Fruit fly (Drosophila melanogaster) whole organism, embryonic: ENCODE data around the gene CG10252.

Source experiments
- Asciz ChIP-seq: fragments of 200-800 bp; sonication (Bioruptor generic); optimal IDR thresholded peaks from 2 replicates; lab custom pipeline; 2017; ENCODE audit warnings: missing biosample characterization, mild to moderate bottlenecking, missing genetic modification characterization, missing genetic modification reagents
- Bgb ChIP-seq: fragments of 200-800 bp; sonication (Bioruptor generic); IDR thresholded peaks from 2 replicates; pipeline ENCODE4 v1.3.6; 2022; ENCODE audit warnings: missing biosample characterization, missing genetic modification characterization; ENCODE audit not compliant: partially characterized antibody
- Bteb2 ChIP-seq: fragments of 200-800 bp; sonication (Bioruptor generic); optimal IDR thresholded peaks from 2 replicates; lab custom pipeline; 2016; ENCODE audit warnings: missing biosample characterization, missing genetic modification characterization
- CG10147 ChIP-seq: fragments of 200-800 bp; sonication (Bioruptor generic); optimal IDR thresholded peaks from 2 replicates; lab custom pipeline; 2019; ENCODE audit warnings: missing biosample characterization, mild to moderate bottlenecking, missing genetic modification characterization, moderate library complexity
- CG10565 ChIP-seq: fragments of 200-800 bp; sonication (Bioruptor generic); optimal IDR thresholded peaks from 3 replicates; lab custom pipeline; 2016; ENCODE audit warnings: missing biosample characterization, mild to moderate bottlenecking, missing genetic modification characterization
- CG11093 ChIP-seq: fragments of 200-800 bp; sonication (Bioruptor generic); IDR thresholded peaks from 3 replicates; pipeline ENCODE4 v1.3.6; 2022; ENCODE audit warnings: missing biosample characterization, missing genetic modification characterization
- CG11723 ChIP-seq: fragments of 200-800 bp; sonication (Bioruptor generic); optimal IDR thresholded peaks from 2 replicates; lab custom pipeline; 2017; ENCODE audit warnings: missing biosample characterization, mild to moderate bottlenecking, missing genetic modification characterization
- CG12104 ChIP-seq: fragments of 200-800 bp; sonication (Bioruptor generic); optimal IDR thresholded peaks from 3 replicates; lab custom pipeline; 2016; ENCODE audit warnings: missing biosample characterization, missing genetic modification characterization
- CG12236 ChIP-seq: fragments of 200-800 bp; sonication (Bioruptor generic); optimal IDR thresholded peaks from 2 replicates; lab custom pipeline; 2016; ENCODE audit warnings: missing biosample characterization, missing genetic modification characterization
- CG1233 ChIP-seq: fragments of 200-800 bp; sonication (Bioruptor generic); optimal IDR thresholded peaks from 4 replicates; lab custom pipeline; 2018; ENCODE audit warnings: missing biosample characterization, mild to moderate bottlenecking, missing genetic modification characterization
- CG14441 ChIP-seq: fragments of 200-800 bp; sonication (Bioruptor generic); IDR thresholded peaks from 2 replicates; pipeline ENCODE4 v1.3.6; 2022; ENCODE audit warnings: missing biosample characterization, missing genetic modification characterization
- CG14860 ChIP-seq: fragments of 200-800 bp; sonication (Bioruptor generic); IDR thresholded peaks from 3 replicates; pipeline ENCODE4 v1.3.6; 2022; ENCODE audit warnings: missing biosample characterization, missing genetic modification characterization; ENCODE audit not compliant: partially characterized antibody
- CG17186 ChIP-seq: fragments of 200-800 bp; sonication (Bioruptor generic); optimal IDR thresholded peaks from 3 replicates; lab custom pipeline; 2017; ENCODE audit warnings: missing biosample characterization, missing genetic modification reagents, missing genetic modification characterization
- CG17361 ChIP-seq: fragments of 200-800 bp; sonication (Bioruptor generic); IDR thresholded peaks from 3 replicates; pipeline ENCODE4 v1.3.6; 2022; ENCODE audit warnings: missing biosample characterization, missing genetic modification characterization
- CG3847 ChIP-seq: fragments of 200-800 bp; sonication (Bioruptor generic); IDR thresholded peaks from 2 replicates; pipeline ENCODE4 v1.3.6; 2022; ENCODE audit warnings: missing biosample characterization, missing genetic modification characterization
- CG4730 ChIP-seq: fragments of 200-800 bp; sonication (Bioruptor generic); IDR thresholded peaks from 2 replicates; pipeline ENCODE4 v1.3.6; 2022; ENCODE audit warnings: missing biosample characterization, missing genetic modification characterization
- CG6254 ChIP-seq: fragments of 200-800 bp; sonication (Bioruptor generic); optimal IDR thresholded peaks from 3 replicates; lab custom pipeline; 2017; ENCODE audit warnings: mild to moderate bottlenecking, missing biosample characterization, missing genetic modification reagents, missing genetic modification characterization
- CG7556 ChIP-seq: fragments of 200-800 bp; sonication (Bioruptor generic); optimal IDR thresholded peaks from 2 replicates; lab custom pipeline; 2017; ENCODE audit warnings: missing biosample characterization, mild to moderate bottlenecking, missing genetic modification characterization
- CG7786 ChIP-seq: fragments of 200-800 bp; sonication (Bioruptor generic); optimal IDR thresholded peaks from 2 replicates; lab custom pipeline; 2016; ENCODE audit warnings: missing biosample characterization, missing genetic modification characterization
- CG8290 ChIP-seq, 3 experiments: fragments of 200-800 bp; sonication (Bioruptor generic); optimal IDR thresholded peaks; 2 replicates each; lab custom pipeline; 2016 to 2019; ENCODE audit warnings: missing biosample characterization in 3 of 3, missing genetic modification characterization in 3 of 3, mild to moderate bottlenecking in 2 of 3, moderate library complexity in 1 of 3
- CG8359 ChIP-seq: fragments of 200-800 bp; sonication (Bioruptor generic); optimal IDR thresholded peaks from 2 replicates; lab custom pipeline; 2017; ENCODE audit warnings: missing biosample characterization, mild to moderate bottlenecking, missing genetic modification characterization, borderline replicate concordance
- Dad ChIP-seq: fragments of 200-800 bp; sonication (Bioruptor generic); optimal IDR thresholded peaks from 3 replicates; lab custom pipeline; 2016; ENCODE audit warnings: missing biosample characterization, missing genetic modification characterization
- Dip3 ChIP-seq: fragments of 200-800 bp; sonication (Bioruptor generic); optimal IDR thresholded peaks from 3 replicates; lab custom pipeline; 2016; ENCODE audit warnings: missing biosample characterization, missing genetic modification characterization
- E2f1 ChIP-seq: fragments of 200-800 bp; sonication (Bioruptor generic); IDR thresholded peaks from 2 replicates; pipeline ENCODE4 v1.3.6; 2022; ENCODE audit warnings: missing biosample characterization, missing genetic modification characterization
- Elba2 ChIP-seq: fragments of 200-800 bp; sonication (Bioruptor generic); optimal IDR thresholded peaks from 3 replicates; lab custom pipeline; 2016; ENCODE audit warnings: missing biosample characterization, missing genetic modification characterization
- Hr3 ChIP-seq: fragments of 200-800 bp; sonication (Bioruptor generic); optimal IDR thresholded peaks from 3 replicates; lab custom pipeline; 2016; ENCODE audit warnings: missing biosample characterization, missing genetic modification characterization
- NFAT ChIP-seq: fragments of 200-800 bp; sonication (Bioruptor generic); IDR thresholded peaks from 2 replicates; pipeline ENCODE4 v1.3.6; 2022; ENCODE audit warnings: missing biosample characterization, missing genetic modification characterization
- Ravus ChIP-seq: fragments of 200-800 bp; sonication (Bioruptor generic); IDR thresholded peaks from 2 replicates; pipeline ENCODE4 v1.3.6; 2022; ENCODE audit warnings: missing biosample characterization, missing genetic modification characterization
- Spps ChIP-seq: fragments of 200-800 bp; sonication (Bioruptor generic); optimal IDR thresholded peaks from 2 replicates; lab custom pipeline; 2018; ENCODE audit warnings: missing biosample characterization, mild to moderate bottlenecking, missing genetic modification characterization
- Sry-δ ChIP-seq: fragments of 200-800 bp; sonication (Bioruptor generic); optimal IDR thresholded peaks from 2 replicates; lab custom pipeline; 2016; ENCODE audit warnings: missing biosample characterization, missing genetic modification characterization
- ase ChIP-seq: fragments of 200-800 bp; sonication (Bioruptor generic); IDR thresholded peaks from 3 replicates; pipeline ENCODE4 v1.3.6; 2022; ENCODE audit warnings: missing biosample characterization, missing genetic modification characterization
- chm ChIP-seq: fragments of 200-800 bp; sonication (Bioruptor generic); IDR thresholded peaks from 2 replicates; pipeline ENCODE4 v1.3.6; 2022; ENCODE audit warnings: missing biosample characterization, missing genetic modification characterization
- crc ChIP-seq: fragments of 200-800 bp; sonication (Bioruptor generic); optimal IDR thresholded peaks from 2 replicates; lab custom pipeline; 2016; ENCODE audit warnings: missing biosample characterization, missing genetic modification characterization
- crp ChIP-seq, 2 experiments: fragments of 200-800 bp; sonication (Bioruptor generic); optimal IDR thresholded peaks; 2 replicates in 1 of 2; 3 replicates in 1 of 2; lab custom pipeline; 2017; ENCODE audit warnings: missing biosample characterization in 2 of 2, missing genetic modification characterization in 2 of 2, mild to moderate bottlenecking in 1 of 2, moderate library complexity in 1 of 2
- fd96Cb ChIP-seq: fragments of 200-800 bp; sonication (Bioruptor generic); optimal IDR thresholded peaks from 2 replicates; lab custom pipeline; 2018; ENCODE audit warnings: missing biosample characterization, mild to moderate bottlenecking, missing genetic modification characterization, moderate library complexity
- gcm2 ChIP-seq: fragments of 200-800 bp; sonication (Bioruptor generic); optimal IDR thresholded peaks from 2 replicates; lab custom pipeline; 2016; ENCODE audit warnings: missing biosample characterization, missing genetic modification characterization
- h ChIP-seq: fragments of >200 bp; optimal IDR thresholded peaks from 2 replicates; lab custom pipeline; 2017
- hth ChIP-seq: fragments of >200 bp; optimal IDR thresholded peaks from 2 replicates; lab custom pipeline; 2017; ENCODE audit warnings: inconsistent platforms
- kah ChIP-seq: fragments of 200-800 bp; sonication (Bioruptor generic); optimal IDR thresholded peaks from 2 replicates; lab custom pipeline; 2018; ENCODE audit warnings: missing biosample characterization, mild to moderate bottlenecking, missing genetic modification characterization
- ken ChIP-seq: fragments of 200-800 bp; sonication (Bioruptor generic); IDR thresholded peaks from 3 replicates; pipeline ENCODE4 v1.3.6; 2022; ENCODE audit warnings: missing biosample characterization, missing genetic modification characterization
- maf-S ChIP-seq: fragments of 200-800 bp; sonication (Bioruptor generic); optimal IDR thresholded peaks from 2 replicates; lab custom pipeline; 2016; ENCODE audit warnings: missing biosample characterization, missing genetic modification characterization
- oc ChIP-seq: fragments of 200-800 bp; sonication (Bioruptor generic); optimal IDR thresholded peaks from 2 replicates; lab custom pipeline; 2018; ENCODE audit warnings: missing biosample characterization, mild to moderate bottlenecking, missing genetic modification characterization, moderate library complexity
- pzg ChIP-seq: fragments of 200-800 bp; sonication (Bioruptor generic); optimal IDR thresholded peaks from 3 replicates; lab custom pipeline; 2018; ENCODE audit warnings: missing biosample characterization, mild to moderate bottlenecking, missing genetic modification characterization, moderate library complexity
- sim ChIP-seq: fragments of 200-800 bp; sonication (Bioruptor generic); IDR thresholded peaks from 2 replicates; pipeline ENCODE4 v1.3.6; 2022; ENCODE audit warnings: missing biosample characterization, missing genetic modification characterization
- slp2 ChIP-seq: fragments of 200-800 bp; sonication (Bioruptor generic); optimal IDR thresholded peaks from 2 replicates; lab custom pipeline; 2016; ENCODE audit warnings: missing biosample characterization, missing genetic modification characterization
- sna ChIP-seq: fragments of 200-800 bp; sonication (Bioruptor generic); IDR thresholded peaks from 2 replicates; pipeline ENCODE4 v1.3.6; 2022; ENCODE audit warnings: missing biosample characterization, missing genetic modification characterization; ENCODE audit not compliant: partially characterized antibody
- tna ChIP-seq: fragments of 200-800 bp; sonication (Bioruptor generic); IDR thresholded peaks from 2 replicates; pipeline ENCODE4 v1.3.6; 2022; ENCODE audit warnings: missing biosample characterization, missing genetic modification characterization; ENCODE audit not compliant: partially characterized antibody
- trem ChIP-seq: fragments of 200-800 bp; optimal IDR thresholded peaks from 3 replicates; lab custom pipeline; 2019; ENCODE audit warnings: missing biosample characterization, mild to moderate bottlenecking, missing genetic modification characterization, moderate library complexity
- zfh1 ChIP-seq: fragments of 200-800 bp; sonication (Bioruptor generic); IDR thresholded peaks from 3 replicates; pipeline ENCODE4 v1.3.6; 2022; ENCODE audit warnings: missing biosample characterization, missing genetic modification characterization

The CG10252 gene

dm6 chr3R:23669401-23670216 is 26.4 kb downstream of the CG10252 start, which contains the start of gene CG31145 (continued):
- TF ChIP-seq Bteb2 (GFP tag; lab: Kevin White, UChicago) (peak; percentile 100), kah (GFP tag; lab: Kevin White, UChicago) (peak; percentile 97), Ravus (peak; percentile 98), CG12236 (GFP tag; lab: Kevin White, UChicago) (peak; percentile 99), tna (GFP tag; lab: Robert Waterston, UW) (peak; percentile 70; the same call in 1 of the 2 replicates), Elba2 (GFP tag; lab: Kevin White, UChicago) (peak; percentile 87), Dad (GFP tag; lab: Kevin White, UChicago) (peak; percentile 99), CG17361 (GFP tag; lab: Robert Waterston, UW) (peak; percentile 100), oc (tag; lab: Kevin White, UChicago) (peak; percentile 99), crp (GFP tag; optimal IDR thresholded peaks at IDR 0.05; lab: Kevin White, UChicago) (peak; percentile 39 to 83), Dip3 (peak; percentile 99), CG8359 (GFP tag; lab: Kevin White, UChicago) (peak; percentile 96), Hr3 (GFP tag; lab: Kevin White, UChicago) (peak; percentile 100), CG17186 (GFP tag; lab: Kevin White, UChicago) (peak; percentile 96), ken (GFP tag; lab: Robert Waterston, UW) (peak; percentile 99), CG4730 (peak; percentile 98), hth (no peak), CG10147 (GFP tag; lab: Kevin White, UChicago) (peak; percentile 99), pzg (peak; percentile 35), zfh1 (GFP tag; lab: Robert Waterston, UW) (peak; percentile 99), CG6254 (GFP tag; lab: Kevin White, UChicago) (peak; percentile 97), Spps (tag; lab: Kevin White, UChicago) (peak; percentile 97), Asciz (GFP tag; lab: Kevin White, UChicago) (peak; percentile 100), NFAT (GFP tag; lab: Robert Waterston, UW) (peak; percentile 96), ase (GFP tag; lab: Robert Waterston, UW) (peak; percentile 98), CG10565 (peak; percentile 99), trem (tag; lab: Kevin White, UChicago) (peak; percentile 97), chm (GFP tag; lab: Robert Waterston, UW) (peak; percentile 95), CG7786 (GFP tag; lab: Kevin White, UChicago) (peak; percentile 99), CG14860 (GFP tag; lab: Robert Waterston, UW) (no peak), CG12104 (peak; percentile 100), maf-S (GFP tag; lab: Kevin White, UChicago) (peak; percentile 99), sim (peak; percentile 96), CG11723 (GFP tag; lab: Kevin White, UChicago) (peak; percentile 100), Bgb (GFP tag; lab: Robert Waterston, UW) (peak; percentile 73), h (lab: Kevin White, UChicago) (no peak), CG11093 (GFP tag; lab: Robert Waterston, UW) (peak; percentile 99), gcm2 (GFP tag; lab: Kevin White, UChicago) (peak; percentile 100), crc (peak; percentile 99), CG7556 (GFP tag; lab: Kevin White, UChicago) (peak; percentile 100), E2f1 (GFP tag; lab: Robert Waterston, UW) (peak; percentile 99), CG1233 (GFP tag; lab: Kevin White, UChicago) (peak; percentile 99), sna (GFP tag; lab: Robert Waterston, UW) (no peak), CG3847 (peak; percentile 99), CG8290 (GFP tag; optimal IDR thresholded peaks at IDR 0.05; lab: Kevin White, UChicago) (peak; percentile 98), CG8290 (tag; optimal IDR thresholded peaks at IDR 0.05; lab: Kevin White, UChicago) (peak; percentile 91 to 98), Sry-δ (GFP tag; lab: Kevin White, UChicago) (peak; percentile 84), CG14441 (GFP tag; lab: Robert Waterston, UW) (peak; percentile 99), fd96Cb (peak; percentile 100), slp2 (GFP tag; lab: Kevin White, UChicago) (peak; percentile 100)
